Worm (Caenorhabditis elegans): Measurements from ENCODE around the gene sma-4.

sma-4 gene

DNA sequence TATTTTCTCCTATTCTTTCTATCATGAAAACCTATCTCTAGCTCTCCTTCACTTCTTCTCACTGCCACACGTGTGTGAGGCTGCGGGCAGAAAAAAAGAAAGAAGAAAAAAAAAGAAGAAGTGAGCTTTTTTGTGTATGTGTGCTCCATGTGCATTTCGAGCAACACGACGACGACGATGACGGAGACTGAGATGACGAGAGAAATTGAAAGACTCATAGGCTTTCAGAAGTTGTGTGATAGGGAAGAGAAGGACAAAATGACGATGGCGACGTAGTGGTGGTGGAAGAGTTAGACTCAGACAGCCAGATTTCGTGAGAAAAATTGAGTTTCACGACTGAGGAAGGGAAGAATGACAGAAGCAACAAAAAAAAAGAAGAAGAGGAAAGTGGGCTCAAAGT, 29.5 kb downstream of the sma-4 start (continued):
- no peak for TF ChIP-seq snpc-4 (tag; optimal IDR thresholded peaks at IDR 0.05)
- peak; percentile 75 for TF ChIP-seq snu-23 (GFP tag; optimal IDR thresholded peaks at IDR 0.05)
- no peak for TF ChIP-seq hlh-17 (GFP tag; optimal IDR thresholded peaks at IDR 0.05; ENCODE audit: borderline replicate concordance)
- TF ChIP-seq ama-1 (optimal IDR thresholded peaks at IDR 0.05) = no peak
- peak; percentile 96 for TF ChIP-seq fkh-10 (GFP tag; optimal IDR thresholded peaks at IDR 0.05)
- no peak for TF ChIP-seq unc-62 (GFP tag; optimal IDR thresholded peaks at IDR 0.05)
- TF ChIP-seq lsy-2 (tag; optimal IDR thresholded peaks at IDR 0.05) = peak; percentile 45 to 87
- peak; percentile 81 for TF ChIP-seq nhr-47 (tag; optimal IDR thresholded peaks at IDR 0.05)
- peak in 1 of 2 experiments; percentile 56 for TF ChIP-seq lin-35 (GFP tag; optimal IDR thresholded peaks at IDR 0.05)
- peak; percentile 54 for TF ChIP-seq efl-1 (optimal IDR thresholded peaks at IDR 0.05)
- peak; percentile 33 to 74 for TF ChIP-seq efl-1 (GFP tag; optimal IDR thresholded peaks at IDR 0.05 in 1 of 2)
- TF ChIP-seq ets-5 (GFP tag; IDR thresholded peaks at IDR 0.05) = no peak
- peak in 2 of 3 experiments; percentile 37 to 73 for TF ChIP-seq ceh-82 (tag; optimal IDR thresholded peaks at IDR 0.05)
- TF ChIP-seq pag-3 (tag; optimal IDR thresholded peaks at IDR 0.05; ENCODE audit: borderline replicate concordance, insufficient read depth) = peak; percentile 29
- TF ChIP-seq sup-37 (GFP tag; optimal IDR thresholded peaks at IDR 0.05) = no peak
- peak; percentile 78 for TF ChIP-seq swsn-7 (tag; optimal IDR thresholded peaks at IDR 0.05)
- peak; percentile 72 for TF ChIP-seq dsc-1 (tag; optimal IDR thresholded peaks at IDR 0.05)
- no peak for TF ChIP-seq nhr-84 (tag; optimal IDR thresholded peaks at IDR 0.05)
- TF ChIP-seq rnt-1 (tag; optimal IDR thresholded peaks at IDR 0.05) = peak; percentile 47
- peak; percentile 37 for TF ChIP-seq nhr-20 (tag; optimal IDR thresholded peaks at IDR 0.05)
- TF ChIP-seq xbp-1 (tag; optimal IDR thresholded peaks at IDR 0.05) = peak; percentile 58
- TF ChIP-seq lin-39 (tag; optimal IDR thresholded peaks at IDR 0.05) = no peak
- TF ChIP-seq nhr-28 (tag; optimal IDR thresholded peaks at IDR 0.05) = no peak
- TF ChIP-seq egl-13 (tag; optimal IDR thresholded peaks at IDR 0.05) = peak; percentile 60

DNA sequence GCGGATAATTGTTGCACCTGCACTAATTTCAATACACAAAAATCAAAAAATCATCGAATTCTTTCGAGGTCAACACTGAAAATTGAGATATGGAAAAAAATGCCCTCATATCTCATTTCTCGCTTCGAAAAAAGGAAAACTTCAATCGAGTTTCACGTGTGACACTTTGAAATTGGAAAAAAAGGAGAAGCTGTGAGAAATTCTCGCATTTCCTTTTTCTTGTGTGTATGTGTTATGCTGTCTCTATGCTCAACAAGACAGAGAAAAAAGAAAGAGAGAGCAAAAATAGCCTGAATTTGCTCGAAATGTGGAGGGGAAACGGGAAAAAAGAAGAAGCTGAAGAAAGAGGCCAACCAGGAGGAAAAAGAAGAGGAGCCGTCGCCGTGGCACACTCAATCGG, 30.4 kb downstream of the sma-4 start:
- TF ChIP-seq nhr-76 (tag; optimal IDR thresholded peaks at IDR 0.05) (no peak), lsy-2 (tag; optimal IDR thresholded peaks at IDR 0.05) (peak in 1 of 2 experiments; percentile 5), nhr-71 (tag; optimal IDR thresholded peaks at IDR 0.05) (peak; percentile 20), lin-14 (GFP tag; optimal IDR thresholded peaks at IDR 0.05) (peak; percentile 77), nhr-47 (tag; optimal IDR thresholded peaks at IDR 0.05) (peak; percentile 11), skn-1 (tag; optimal IDR thresholded peaks at IDR 0.05) (no peak), fkh-10 (GFP tag; optimal IDR thresholded peaks at IDR 0.05) (peak; percentile 78), nhr-11 (tag; optimal IDR thresholded peaks at IDR 0.05) (no peak), grh-1 (GFP tag; IDR thresholded peaks at IDR 0.05) (no peak), fos-1 (tag; optimal IDR thresholded peaks at IDR 0.05) (no peak), efl-1 (optimal IDR thresholded peaks at IDR 0.05) (no peak), efl-1 (GFP tag; optimal IDR thresholded peaks at IDR 0.05 in 1 of 2) (peak in 1 of 2 experiments; percentile 27), unc-86 (tag; optimal IDR thresholded peaks at IDR 0.05) (no peak), blmp-1 (tag; optimal IDR thresholded peaks at IDR 0.05) (no peak), lir-3 (tag; optimal IDR thresholded peaks at IDR 0.05; ENCODE audit: poor library complexity) (no peak), ceh-82 (tag; optimal IDR thresholded peaks at IDR 0.05) (peak in 1 of 3 experiments; percentile 38), unc-30 (tag; optimal IDR thresholded peaks at IDR 0.05) (no peak), pqm-1 (tag; optimal IDR thresholded peaks at IDR 0.05) (no peak), ces-1 (GFP tag; optimal IDR thresholded peaks at IDR 0.05) (no peak)

DNA sequence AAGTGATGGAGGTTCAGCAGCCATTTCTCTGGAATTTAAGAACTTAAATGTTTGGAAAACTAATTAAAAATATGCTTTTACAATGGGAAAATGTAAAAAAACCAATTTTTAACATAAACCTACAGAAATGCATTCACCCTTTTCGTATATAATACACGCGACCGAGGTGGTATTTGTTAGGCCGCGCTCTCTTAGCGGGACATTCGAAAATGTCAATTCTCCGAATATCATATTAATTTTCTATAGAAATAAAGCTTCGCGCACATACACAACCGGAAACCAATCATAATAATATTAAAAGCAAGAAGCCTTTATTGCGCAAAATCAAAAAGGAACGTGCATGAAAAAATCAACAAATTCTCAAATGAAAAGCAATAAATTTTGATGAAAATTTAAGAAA, 37.2 kb downstream of the sma-4 start, which contains the start of gene ddx-23:
Gene ddx-23 (minus strand): TSS at position 30 of the 400 bp plus-strand sequence.
- TF ChIP-seq nhr-76 (tag; optimal IDR thresholded peaks at IDR 0.05) (no peak), nhr-90 (tag; optimal IDR thresholded peaks at IDR 0.05; ENCODE audit: poor library complexity) (no peak), nhr-19 (GFP tag; conservative IDR thresholded peaks at IDR 0.05) (0 out of 2 replicates have a peak, but pooled peaks have one; percentile 2), fkh-10 (GFP tag; optimal IDR thresholded peaks at IDR 0.05) (no peak), nhr-20 (tag; optimal IDR thresholded peaks at IDR 0.05) (peak; percentile 38), rnt-1 (tag; optimal IDR thresholded peaks at IDR 0.05) (peak; percentile 9), dpl-1 (GFP tag; optimal IDR thresholded peaks at IDR 0.05) (peak; percentile 43 to 78 (median 60)), alr-1 (tag; optimal IDR thresholded peaks at IDR 0.05; ENCODE audit: borderline replicate concordance) (no peak), lin-35 (GFP tag; optimal IDR thresholded peaks at IDR 0.05) (peak; percentile 61 to 84), hpl-2 (GFP tag; optimal IDR thresholded peaks at IDR 0.05) (no peak), mab-9 (GFP tag; IDR thresholded peaks at IDR 0.05) (0 out of 2 replicates have a peak, but pooled peaks have one; percentile 6), nhr-47 (tag; optimal IDR thresholded peaks at IDR 0.05) (peak; percentile 55), lin-13 (GFP tag; optimal IDR thresholded peaks at IDR 0.05) (peak; percentile 10), lin-39 (tag; optimal IDR thresholded peaks at IDR 0.05) (no peak), swsn-7 (tag; optimal IDR thresholded peaks at IDR 0.05) (peak; percentile 12), lir-3 (tag; optimal IDR thresholded peaks at IDR 0.05; ENCODE audit: poor library complexity) (peak; percentile 1), dsc-1 (tag; optimal IDR thresholded peaks at IDR 0.05) (peak; percentile 11), ama-1 (optimal IDR thresholded peaks at IDR 0.05) (peak; percentile 75), snu-23 (GFP tag; optimal IDR thresholded peaks at IDR 0.05) (peak; percentile 38), ztf-4 (tag; optimal IDR thresholded peaks at IDR 0.05) (peak; percentile 45), mep-1 (tag; optimal IDR thresholded peaks at IDR 0.05) (peak; percentile 29), nhr-84 (tag; optimal IDR thresholded peaks at IDR 0.05) (no peak), unc-62 (GFP tag; optimal IDR thresholded peaks at IDR 0.05) (no peak), nhr-71 (tag; optimal IDR thresholded peaks at IDR 0.05) (peak; percentile 54), lsy-2 (tag; optimal IDR thresholded peaks at IDR 0.05) (peak in 1 of 2 experiments; percentile 17), aly-2 (tag; optimal IDR thresholded peaks at IDR 0.05) (peak; percentile 70)
